Fruit fly (Drosophila melanogaster): ENCODE data around the gene Tsp26A.

Gene Tsp26A

DNA sequence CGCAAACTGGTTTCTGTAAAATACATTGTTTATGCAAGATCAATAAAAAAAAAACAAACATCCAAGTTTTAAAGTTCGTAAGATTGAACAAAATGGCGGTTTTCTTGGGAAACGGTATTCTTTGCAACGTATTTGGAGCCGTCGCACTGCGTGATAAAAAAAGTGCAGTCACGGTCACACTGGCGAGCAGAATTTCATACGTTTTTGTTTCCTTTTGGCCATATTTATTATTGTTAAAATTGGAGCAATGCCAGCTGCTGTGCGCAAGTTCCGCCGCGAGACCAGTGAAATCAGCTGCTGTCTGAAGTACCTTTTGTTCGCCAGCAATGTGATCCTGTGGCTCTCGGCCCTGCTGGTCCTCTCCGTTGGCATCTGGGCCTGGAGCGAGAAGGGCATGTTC is at the start of gene Tsp26A:
TSS of gene Tsp26A (plus strand) at position 164 of the 400 bp plus-strand sequence.
- TF ChIP-seq noc (tag; optimal IDR thresholded peaks at IDR 0.05), result no peak

DNA sequence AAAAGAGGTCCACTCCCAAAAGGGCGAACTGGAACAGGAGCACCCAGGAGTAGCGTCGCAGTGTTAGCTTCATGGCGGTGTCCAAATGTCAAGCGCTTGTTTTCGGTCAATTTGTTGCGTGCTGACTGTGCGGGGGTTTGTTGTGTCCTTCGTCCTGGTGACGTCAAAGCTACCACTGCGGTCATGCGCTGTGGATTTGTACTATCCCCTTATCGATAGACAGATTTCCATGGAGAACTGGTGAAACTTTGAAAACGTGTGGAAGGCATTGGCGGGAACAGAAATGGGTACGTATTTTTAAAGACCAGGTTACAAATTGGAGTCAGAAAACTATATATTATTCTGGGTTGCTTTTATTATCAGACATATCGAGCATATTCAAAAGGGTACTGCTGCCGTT is 43.9 kb upstream of the Tsp26A start, which contains the start of gene CG13999:
TSS of gene CG13999 (minus strand) at position 314 of the 400 bp plus-strand sequence.
- TF ChIP-seq noc (tag; optimal IDR thresholded peaks at IDR 0.05), result no peak

DNA sequence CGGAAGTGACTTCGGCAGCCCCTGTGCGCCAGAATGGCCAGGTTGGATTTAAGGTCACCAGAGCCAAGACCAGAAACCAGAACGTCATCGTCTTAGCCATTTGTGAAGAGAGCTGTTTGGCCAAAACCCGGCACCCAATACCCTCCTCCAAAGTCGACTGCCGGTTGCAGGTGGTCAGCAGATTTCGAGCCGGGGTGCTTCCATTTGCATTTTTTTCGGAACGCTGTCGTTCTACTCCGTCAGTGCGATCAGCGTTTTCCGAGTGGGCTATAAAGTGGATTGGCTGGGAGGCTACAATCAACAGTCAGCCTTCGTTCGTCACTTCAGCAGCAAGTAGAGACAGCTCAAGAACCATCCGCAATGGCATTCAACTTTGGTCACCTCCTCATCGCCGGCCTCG is 43.3 kb upstream of the Tsp26A start, which contains the start of the genes CG13998 and Vm26Ab:
TSS of gene CG13998 (minus strand) at position 114 of the 400 bp plus-strand sequence.
TSS of gene Vm26Ab (plus strand) at position 299 of the 400 bp plus-strand sequence.
- TF ChIP-seq noc (tag; optimal IDR thresholded peaks at IDR 0.05), result no peak

DNA sequence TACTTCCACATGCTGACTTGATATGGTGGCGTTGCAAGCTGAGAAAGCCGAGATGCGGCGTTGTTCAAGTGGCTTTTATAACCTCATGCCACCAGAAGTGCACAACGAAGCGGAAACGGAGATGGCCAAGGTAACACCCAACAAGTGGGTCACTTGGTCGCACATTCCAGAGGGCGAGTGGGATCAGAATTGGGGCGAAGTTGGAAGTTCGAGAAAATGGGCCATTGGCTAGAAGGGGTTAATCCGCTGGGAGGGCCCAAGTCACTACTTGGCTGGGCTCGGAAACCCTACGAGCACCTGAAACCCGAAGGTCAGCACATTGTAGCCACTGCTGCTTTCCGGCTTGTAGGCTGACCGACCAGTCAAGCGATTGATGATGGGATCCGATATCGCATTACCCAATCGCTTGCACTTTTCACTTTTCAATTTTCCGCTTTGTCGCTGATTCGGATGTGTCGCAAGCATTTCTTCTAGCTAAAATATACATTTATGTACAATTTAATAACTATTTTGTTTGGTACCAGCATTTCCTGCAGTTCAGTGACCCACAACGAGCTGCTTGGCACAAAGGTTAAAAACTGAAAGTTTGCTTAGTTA is 41.3 kb upstream of the Tsp26A start, which contains the start of gene Vm26Ac:
TSS of gene Vm26Ac (minus strand) at position 51 of the 597 bp plus-strand sequence.
- TF ChIP-seq noc (tag; optimal IDR thresholded peaks at IDR 0.05), result no peak

DNA sequence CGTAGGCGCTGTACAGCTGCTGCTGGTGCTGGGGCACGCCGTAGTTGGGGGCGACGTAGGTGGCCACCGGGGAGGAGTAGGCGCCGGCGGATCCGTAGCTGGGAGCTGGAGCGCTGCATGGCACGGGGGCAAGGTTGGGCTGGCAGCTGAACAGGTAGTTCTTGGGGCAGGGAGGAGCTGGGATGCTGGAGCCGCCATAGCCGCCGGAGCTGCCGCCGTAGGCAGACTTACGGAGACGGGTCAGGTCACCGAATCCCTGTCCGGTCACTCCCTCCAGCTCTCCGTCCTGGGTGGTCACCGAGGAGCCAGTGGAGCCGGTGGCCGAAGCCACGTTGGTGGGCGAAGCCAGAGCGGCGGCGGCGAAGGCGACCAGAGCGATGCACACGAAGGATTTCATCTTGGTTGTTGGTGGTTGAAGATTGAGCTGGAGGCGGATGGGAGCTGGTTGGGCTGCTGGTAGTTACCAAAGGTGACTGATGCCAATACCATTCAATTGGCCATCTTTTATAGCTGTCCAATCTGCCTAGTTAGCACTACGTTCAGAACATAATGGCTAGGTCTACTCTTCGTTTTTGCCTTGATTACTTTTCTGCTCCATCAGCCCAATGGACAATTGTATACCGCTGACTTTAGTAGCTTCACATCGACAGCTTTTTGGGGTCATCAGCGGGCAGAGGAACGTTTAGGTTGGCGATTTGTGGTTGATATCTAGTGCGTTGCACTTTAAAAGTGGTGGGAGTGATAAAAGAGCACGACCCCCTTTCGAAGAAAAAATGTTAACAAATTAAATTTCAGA is 40.0 kb upstream of the Tsp26A start, which contains the start of gene Vm26Aa:
TSS of gene Vm26Aa (minus strand) at position 478 of the 796 bp plus-strand sequence.
- no peak for TF ChIP-seq noc (tag; optimal IDR thresholded peaks at IDR 0.05)

DNA sequence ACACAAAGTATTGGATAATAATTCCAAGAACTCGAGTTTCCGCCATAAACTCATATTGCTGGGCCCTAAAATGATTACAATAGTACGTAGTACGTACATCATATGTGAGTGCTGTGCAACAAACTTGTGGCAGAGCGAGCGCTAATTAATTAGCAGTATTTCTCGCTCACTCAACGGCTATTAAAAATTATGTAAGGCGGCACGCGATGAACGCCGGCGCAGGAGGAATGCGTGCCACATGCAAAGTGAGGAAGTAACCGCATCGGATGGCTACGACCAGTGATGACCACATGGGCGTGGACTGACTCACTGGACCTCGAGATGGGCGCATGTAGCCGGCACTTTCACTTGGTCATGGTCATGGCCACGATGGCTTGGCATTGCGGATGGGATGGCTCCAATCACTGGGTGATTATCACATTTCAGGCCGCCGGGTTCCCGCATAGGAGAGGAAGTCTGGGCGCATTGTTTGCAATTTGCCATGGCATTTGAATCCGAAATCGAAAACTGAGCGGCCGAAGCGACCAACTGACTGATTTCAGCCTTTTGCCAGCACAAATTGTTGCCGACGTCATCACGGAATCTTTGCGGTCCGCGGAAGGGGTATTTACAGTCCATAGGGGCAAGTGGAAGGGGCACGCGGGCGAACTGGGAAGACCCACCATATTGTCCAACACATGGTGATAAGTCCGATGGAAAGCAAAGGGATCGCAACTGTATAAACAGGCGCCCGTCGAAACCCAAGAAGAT is 38.7 kb upstream of the Tsp26A start:
- no peak for TF ChIP-seq noc (tag; optimal IDR thresholded peaks at IDR 0.05)

DNA sequence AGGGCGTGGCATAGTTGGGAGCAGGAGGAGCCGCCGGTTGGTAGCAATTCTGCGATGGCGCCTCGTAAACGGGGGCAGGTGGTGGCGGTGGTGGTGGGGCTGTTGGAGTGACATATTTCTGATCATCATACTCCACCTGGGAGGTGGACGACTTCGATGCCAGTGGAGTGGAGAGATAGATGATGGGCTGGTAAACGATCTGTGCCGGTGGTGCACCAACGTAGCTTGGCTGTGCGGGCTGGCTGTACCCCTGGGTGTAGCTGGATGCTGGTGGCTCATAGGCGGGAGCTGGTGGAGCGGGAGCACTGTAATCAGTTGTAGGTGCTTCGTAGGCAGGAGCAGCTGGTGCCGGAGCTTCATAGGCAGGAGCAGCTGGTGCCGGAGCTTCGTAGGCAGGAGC is 36.8 kb upstream of the Tsp26A start:
- TF ChIP-seq noc (tag; optimal IDR thresholded peaks at IDR 0.05), result no peak

DNA sequence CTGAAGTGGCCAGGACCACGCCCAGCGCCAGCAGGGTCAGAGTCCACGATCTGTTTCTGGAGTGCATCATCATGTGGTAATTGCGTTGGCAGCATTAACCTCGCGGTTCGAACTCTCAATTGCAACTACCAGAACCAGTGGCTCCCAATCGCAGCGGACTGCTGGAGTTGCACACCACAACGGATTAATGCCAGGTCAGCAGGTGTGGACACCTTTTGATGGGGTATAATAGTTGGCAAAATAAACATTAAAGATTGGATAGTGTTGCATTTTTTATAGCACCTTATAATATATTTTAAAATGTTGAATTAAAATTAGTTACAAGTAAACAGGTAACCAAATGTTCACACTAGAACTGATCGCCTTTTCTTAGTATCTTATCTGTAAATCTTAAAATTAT is 35.8 kb upstream of the Tsp26A start:
- no peak for TF ChIP-seq noc (tag; optimal IDR thresholded peaks at IDR 0.05)

DNA sequence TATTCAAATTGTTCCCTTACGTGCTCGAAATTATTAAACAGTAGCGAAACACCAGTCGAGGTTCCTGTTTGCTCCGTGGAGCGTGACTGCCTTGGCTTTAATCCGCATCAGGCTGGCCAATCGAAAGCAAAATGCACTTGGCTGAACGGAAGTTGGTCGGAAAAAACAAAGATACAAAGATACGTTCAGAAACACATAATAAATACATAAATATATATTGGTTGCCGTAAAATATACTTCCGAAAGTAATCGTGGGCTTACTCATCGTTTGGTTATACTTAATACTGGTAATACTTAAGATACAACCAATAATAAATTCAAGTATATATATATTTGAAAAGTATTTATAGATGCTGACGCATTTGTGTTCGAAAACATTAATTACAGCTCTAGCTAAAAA is 35.2 kb upstream of the Tsp26A start, which contains the start of gene psd:
TSS of gene psd (minus strand) at position 101 of the 400 bp plus-strand sequence.
- TF ChIP-seq noc (tag; optimal IDR thresholded peaks at IDR 0.05), result no peak

DNA sequence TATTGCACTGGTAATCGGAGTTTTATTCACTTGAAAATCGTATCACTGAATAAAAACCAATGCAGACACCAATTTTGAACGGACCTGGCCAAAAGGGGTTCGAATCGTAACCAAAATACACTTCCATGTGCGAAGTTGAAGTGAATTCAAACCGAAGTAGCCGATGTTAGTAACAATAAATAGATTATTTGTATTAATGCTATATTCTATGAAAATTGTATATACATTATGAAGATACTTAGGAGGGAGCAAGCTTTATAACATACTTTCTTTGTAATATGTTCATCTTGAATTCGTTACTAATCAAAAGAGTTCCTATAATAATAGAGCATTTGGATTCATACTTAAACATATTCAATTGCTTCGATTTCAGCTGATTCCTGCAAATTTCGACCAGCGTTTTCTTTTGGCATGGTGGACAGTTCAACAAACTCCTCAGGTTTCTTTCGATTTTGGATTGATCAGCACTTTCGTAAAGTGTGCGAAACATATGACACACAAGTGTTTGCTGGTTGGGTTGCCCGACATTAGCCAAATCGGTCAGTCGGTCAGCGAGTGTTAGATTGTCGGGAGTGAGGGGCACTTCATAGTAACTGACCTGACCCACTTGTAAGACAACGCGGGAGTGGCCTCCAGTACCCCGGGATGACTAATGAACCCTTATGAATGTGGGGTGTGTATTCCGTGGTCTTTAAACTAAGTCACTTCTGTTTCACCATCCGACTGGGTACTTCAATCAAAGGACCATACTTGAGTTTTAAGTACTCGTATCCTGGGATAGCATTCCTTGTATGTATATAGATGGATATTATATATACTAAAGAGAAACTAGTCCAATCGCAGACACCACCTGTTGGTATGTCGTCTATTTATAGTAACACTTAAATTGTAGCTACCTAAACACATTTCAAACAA is 32.1 kb upstream of the Tsp26A start, which contains the start of the genes CG13992 and Ucp4C:
TSS of gene CG13992 (minus strand) at position 51 of the 915 bp plus-strand sequence.
TSS of gene Ucp4C (plus strand) at position 865 of the 915 bp plus-strand sequence.
- TF ChIP-seq noc (tag; optimal IDR thresholded peaks at IDR 0.05), result no peak

DNA sequence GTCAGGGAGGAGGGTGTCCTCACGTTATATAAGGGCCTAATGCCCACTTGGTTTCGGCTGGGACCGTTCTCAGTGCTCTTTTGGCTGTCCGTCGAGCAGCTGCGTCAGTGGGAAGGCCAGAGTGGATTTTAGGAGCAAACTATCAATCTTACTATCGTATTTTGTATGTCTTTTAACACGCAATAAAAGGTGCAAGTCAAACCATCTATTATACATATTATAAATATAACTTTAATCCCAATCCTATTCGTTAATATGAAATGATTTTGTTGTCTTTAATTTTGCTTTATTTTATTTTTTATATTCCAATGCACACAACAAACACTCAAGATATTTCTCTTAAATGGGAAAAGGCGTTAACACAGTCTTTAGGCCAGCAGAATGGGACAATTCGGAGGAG is 30.5 kb upstream of the Tsp26A start, which contains the start of gene Ucp4B:
TSS of gene Ucp4B (plus strand) at position 301 of the 400 bp plus-strand sequence.
- TF ChIP-seq noc (tag; optimal IDR thresholded peaks at IDR 0.05), result no peak

DNA sequence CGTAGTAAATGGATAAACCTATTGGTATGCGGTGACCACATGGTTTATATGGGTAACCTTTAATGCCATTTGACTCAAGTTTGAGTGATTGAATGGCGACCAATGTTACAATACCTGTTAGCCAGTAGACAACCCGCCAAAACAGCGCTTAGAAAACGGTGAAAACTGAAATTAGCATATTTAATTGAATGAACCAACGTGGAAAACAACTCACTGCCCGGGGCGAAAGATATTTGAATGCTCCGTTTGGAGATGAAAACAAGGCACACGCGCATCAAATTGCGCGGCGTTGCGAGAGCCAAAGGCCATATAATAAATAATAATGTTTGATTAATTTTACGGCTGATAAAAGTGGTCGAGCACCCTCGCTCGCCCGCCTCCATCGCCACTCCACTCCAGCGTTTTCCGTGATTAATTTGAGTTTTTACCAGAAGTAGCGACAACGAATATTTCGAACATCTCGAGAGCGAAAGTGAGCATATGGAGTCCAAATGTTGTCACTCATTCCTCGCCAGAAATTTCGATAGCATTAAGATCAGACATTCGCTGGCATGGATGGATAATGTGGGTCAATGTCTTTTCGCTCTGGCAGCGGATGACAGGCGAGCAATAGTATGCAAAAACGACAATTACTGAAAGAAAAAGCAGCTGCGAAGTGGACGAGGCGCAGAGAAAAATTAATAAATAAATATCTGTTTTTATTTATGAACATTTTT is 28.8 kb upstream of the Tsp26A start:
- no peak for TF ChIP-seq noc (tag; optimal IDR thresholded peaks at IDR 0.05)

DNA sequence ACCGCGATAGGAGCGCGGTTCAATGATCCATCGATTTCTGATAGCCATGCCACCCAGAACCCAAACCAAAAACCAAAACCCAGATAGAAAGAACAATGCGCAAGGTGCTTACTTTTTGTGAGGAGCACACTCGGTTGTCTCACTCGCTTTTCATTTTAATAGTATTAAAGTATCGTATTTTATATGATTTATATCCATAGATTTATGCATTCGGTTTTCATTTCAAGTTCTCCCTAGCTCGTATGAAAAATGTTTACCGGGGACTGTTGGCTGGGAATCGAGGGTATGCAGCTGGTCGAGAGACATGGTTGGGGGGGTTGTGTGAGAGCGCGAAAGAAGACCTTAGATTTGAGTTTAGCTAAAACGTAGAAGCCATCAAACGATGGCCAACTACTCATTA is 28.0 kb upstream of the Tsp26A start:
- peak; percentile 58 for TF ChIP-seq noc (tag; optimal IDR thresholded peaks at IDR 0.05)
